Fruit fly (Drosophila melanogaster): ENCODE results near the gene Or65b.

Or65b gene

DNA sequence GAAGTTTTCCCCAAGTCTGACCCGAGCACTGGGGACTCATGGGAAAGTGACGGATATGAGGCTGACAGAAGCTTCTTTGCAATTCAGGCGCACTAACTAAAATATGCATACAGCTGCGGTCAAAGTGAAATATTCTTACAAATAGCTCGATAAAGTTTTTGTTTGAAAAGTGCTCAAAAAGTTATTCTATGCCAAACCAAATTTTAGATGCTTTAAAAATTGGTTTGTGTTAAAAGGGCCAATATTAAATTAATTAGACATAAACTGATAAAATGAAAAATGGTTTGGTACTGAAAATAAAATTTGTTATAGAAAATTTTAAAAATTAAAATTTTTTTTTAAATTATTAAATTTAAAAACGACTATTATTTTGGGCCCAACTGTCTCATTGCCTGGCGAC, 41.2 kb downstream of the Or65b start:
- TF ChIP-seq CG34367 (tag; optimal IDR thresholded peaks at IDR 0.05) (no peak), Pif1B (GFP tag; optimal IDR thresholded peaks at IDR 0.05) (no peak), CG17806 (tag; optimal IDR thresholded peaks at IDR 0.05) (peak; percentile 64), CG15710 (tag; optimal IDR thresholded peaks at IDR 0.05) (peak; percentile 19), CG12605 (GFP tag; IDR thresholded peaks at IDR 0.05) (no peak), EcR (GFP tag; optimal IDR thresholded peaks at IDR 0.05) (no peak), CG8159 (tag; optimal IDR thresholded peaks at IDR 0.05) (peak; percentile 74), CG8301 (tag; optimal IDR thresholded peaks at IDR 0.05) (no peak), CG9948 (tag; optimal IDR thresholded peaks at IDR 0.05) (peak; percentile 44), Snoo (tag; optimal IDR thresholded peaks at IDR 0.05) (no peak), D1 (tag; optimal IDR thresholded peaks at IDR 0.05) (peak; percentile 7), CG32121 (GFP tag; IDR thresholded peaks at IDR 0.05) (no peak), CG10348 (GFP tag; IDR thresholded peaks at IDR 0.05) (no peak), CG14655 (GFP tag; optimal IDR thresholded peaks at IDR 0.05) (peak; percentile 52), CG4496 (GFP tag; IDR thresholded peaks at IDR 0.05) (no peak), gl (tag; optimal IDR thresholded peaks at IDR 0.05) (no peak), Ets98B (GFP tag; IDR thresholded peaks at IDR 0.05) (no peak)

DNA sequence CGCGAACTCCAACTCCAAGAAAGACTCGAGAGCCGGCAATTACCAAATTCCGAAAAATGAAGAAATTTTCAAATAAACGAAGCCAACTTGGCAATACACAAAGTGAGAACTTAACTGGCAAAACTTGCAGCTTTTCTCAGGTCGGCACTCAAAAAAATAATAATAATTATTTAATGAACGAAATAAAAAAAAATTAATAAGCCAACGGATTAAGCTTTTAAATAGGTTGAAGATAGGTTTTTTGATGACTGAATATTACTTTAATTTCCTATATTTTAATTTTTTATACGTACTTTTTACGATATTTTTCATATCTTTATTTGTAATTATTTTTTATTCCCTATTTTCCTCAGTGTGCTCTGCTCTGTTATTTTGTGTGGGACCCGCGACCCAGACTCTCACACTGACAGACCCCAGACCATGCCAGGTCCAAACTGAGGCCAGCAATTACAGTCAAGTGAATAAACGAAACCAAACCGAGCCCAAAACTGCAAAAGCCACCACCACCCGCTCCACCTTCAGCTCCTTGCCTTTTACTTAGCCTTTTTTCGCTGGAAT, 44.3 kb downstream of the Or65b start:
- TF ChIP-seq CG9948 (tag; optimal IDR thresholded peaks at IDR 0.05) (peak; percentile 15), CG14655 (GFP tag; optimal IDR thresholded peaks at IDR 0.05) (peak; percentile 33), Snoo (tag; optimal IDR thresholded peaks at IDR 0.05) (peak; percentile 59), CG8159 (tag; optimal IDR thresholded peaks at IDR 0.05) (peak; percentile 20), rn (GFP tag; IDR thresholded peaks at IDR 0.05) (no peak)

DNA sequence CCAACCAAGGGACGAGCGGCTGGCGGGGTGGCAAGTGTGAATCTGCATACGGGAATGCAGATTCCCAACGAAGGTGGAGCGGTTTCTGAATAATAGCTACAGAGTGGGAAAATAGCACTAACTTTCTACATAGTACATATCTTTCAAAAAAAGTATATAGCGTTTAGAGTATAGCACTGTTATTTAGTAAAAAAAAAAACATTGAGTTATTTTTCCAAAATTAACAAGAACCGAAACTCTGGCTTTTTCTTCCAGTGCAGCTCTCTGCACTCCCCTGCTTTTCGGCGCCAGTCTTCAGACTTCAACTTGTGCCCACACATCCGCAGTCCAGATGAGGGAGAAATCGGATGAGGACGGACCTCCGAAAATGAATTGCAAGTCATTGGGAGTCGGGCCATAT, 46.0 kb downstream of the Or65b start:
- peak; percentile 50 for TF ChIP-seq gl (tag; optimal IDR thresholded peaks at IDR 0.05)
- TF ChIP-seq CG32121 (GFP tag; IDR thresholded peaks at IDR 0.05) = no peak
- peak; percentile 5 for TF ChIP-seq Snoo (tag; optimal IDR thresholded peaks at IDR 0.05)
- no peak for TF ChIP-seq CG10348 (GFP tag; IDR thresholded peaks at IDR 0.05)
- TF ChIP-seq D1 (tag; optimal IDR thresholded peaks at IDR 0.05) = no peak
- TF ChIP-seq CG9948 (tag; optimal IDR thresholded peaks at IDR 0.05) = peak; percentile 76
- no peak for TF ChIP-seq CG13204 (GFP tag; optimal IDR thresholded peaks at IDR 0.05)
- TF ChIP-seq CG12605 (GFP tag; IDR thresholded peaks at IDR 0.05) = 0 out of 2 replicates have a peak, but pooled peaks have one; percentile 31
- TF ChIP-seq Pif1B (GFP tag; optimal IDR thresholded peaks at IDR 0.05) = peak; percentile 6
- peak; percentile 67 for TF ChIP-seq CG14655 (GFP tag; optimal IDR thresholded peaks at IDR 0.05)
- TF ChIP-seq CG8301 (tag; optimal IDR thresholded peaks at IDR 0.05) = peak; percentile 49
- TF ChIP-seq CG17806 (tag; optimal IDR thresholded peaks at IDR 0.05) = peak; percentile 81
- TF ChIP-seq CG15710 (tag; optimal IDR thresholded peaks at IDR 0.05) = peak; percentile 81
- TF ChIP-seq CG4496 (GFP tag; IDR thresholded peaks at IDR 0.05) = peak; percentile 56; the same call in 2 of the 3 replicates
- 0 out of 3 replicates have a peak, but pooled peaks have one; percentile 27 for TF ChIP-seq fd96Ca (GFP tag; IDR thresholded peaks at IDR 0.05)
- TF ChIP-seq EcR (GFP tag; optimal IDR thresholded peaks at IDR 0.05) = no peak
- 0 out of 2 replicates have a peak, but pooled peaks have one; percentile 23 for TF ChIP-seq Ets98B (GFP tag; IDR thresholded peaks at IDR 0.05)
- TF ChIP-seq CG8159 (tag; optimal IDR thresholded peaks at IDR 0.05) = peak; percentile 84
- TF ChIP-seq Pif1A (GFP tag; optimal IDR thresholded peaks at IDR 0.05) = peak; percentile 44
- no peak for TF ChIP-seq rn (GFP tag; IDR thresholded peaks at IDR 0.05)
- no peak for TF ChIP-seq CG34367 (tag; optimal IDR thresholded peaks at IDR 0.05)

Measured in whole organism, pupa.